Worm (Caenorhabditis elegans) whole organism, dauer: ENCODE data around the gene chts-1.

ENCODE experiments used
- unc-62 ChIP-seq: sonication (generic microtip); optimal IDR thresholded peaks from 2 replicates; lab custom pipeline; 2017; ENCODE audit warnings: missing biosample characterization, missing genetic modification reagents, missing genetic modification characterization

Gene chts-1

DNA sequence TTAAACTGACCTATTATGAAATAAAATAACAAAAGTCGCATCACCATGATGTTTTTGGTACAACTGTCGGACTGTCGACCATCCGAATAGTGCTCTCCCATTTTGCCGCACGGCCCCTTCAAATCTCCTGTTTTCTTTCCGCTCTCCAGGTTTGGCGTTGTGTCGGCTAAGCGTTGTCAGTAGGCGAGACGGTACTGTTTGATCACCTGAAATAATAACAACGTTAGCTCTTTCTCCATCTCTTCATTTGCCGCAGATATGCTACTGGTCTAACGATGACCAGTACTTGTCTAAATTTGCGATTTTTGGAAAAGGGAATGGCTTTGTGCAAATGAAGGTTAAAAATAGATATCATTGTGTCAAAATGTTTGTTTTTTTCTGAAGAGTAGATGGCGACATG, at the start of gene chts-1:
chts-1 (minus strand) TSS at position 101 of the 400 bp plus-strand sequence.
- no peak for TF ChIP-seq unc-62 (GFP tag; lab: Kevin White, UChicago)

- no peak for TF ChIP-seq unc-62 (GFP tag; lab: Kevin White, UChicago)
These were observed 49.3 kb upstream of the chts-1 start for ce11 chrX:7568684-7569289.

ce11 chrX:7565005-7565404, 45.5 kb upstream of the chts-1 start, which contains the start of gene vps-52:
Gene vps-52, plus strand, starts transcription at chrX:7565323.
- no peak for TF ChIP-seq unc-62 (GFP tag; lab: Kevin White, UChicago)

ce11 chrX:7563425-7563824, 44.0 kb upstream of the chts-1 start:
- no peak for TF ChIP-seq unc-62 (GFP tag; lab: Kevin White, UChicago)

- TF ChIP-seq unc-62 (GFP tag; lab: Kevin White, UChicago) = no peak
These were observed 43.2 kb upstream of the chts-1 start, which contains the start of gene sto-1 for ce11 chrX:7562625-7563024. Gene sto-1, plus strand, starts transcription at chrX:7562824.

DNA sequence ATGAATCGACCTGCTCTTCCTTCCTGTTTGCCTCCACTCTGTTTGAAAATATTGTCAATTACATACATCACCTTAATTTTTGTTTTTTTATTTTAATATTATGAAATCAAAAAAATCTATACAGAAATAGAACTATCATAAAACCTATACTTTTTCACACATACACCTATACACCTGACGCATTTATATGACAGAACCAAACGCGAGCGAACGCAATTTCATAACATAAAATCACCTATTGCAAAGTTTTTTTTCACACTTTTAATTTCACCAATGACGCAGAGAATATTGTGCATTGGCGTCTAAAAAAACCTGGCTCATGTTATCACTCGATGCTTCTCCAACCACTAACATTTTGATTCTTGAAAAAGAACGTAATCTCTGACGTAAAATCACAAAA, 42.5 kb upstream of the chts-1 start:
- TF ChIP-seq unc-62 (GFP tag; lab: Kevin White, UChicago) = no peak

- no peak for TF ChIP-seq unc-62 (GFP tag; lab: Kevin White, UChicago)
These were observed 39.5 kb upstream of the chts-1 start, which contains the start of the genes PDB1.1 and F08C6.5 for ce11 chrX:7558928-7559455. Gene PDB1.1, minus strand, starts transcription at chrX:7559085. Gene F08C6.5, plus strand, starts transcription at chrX:7559405.

DNA sequence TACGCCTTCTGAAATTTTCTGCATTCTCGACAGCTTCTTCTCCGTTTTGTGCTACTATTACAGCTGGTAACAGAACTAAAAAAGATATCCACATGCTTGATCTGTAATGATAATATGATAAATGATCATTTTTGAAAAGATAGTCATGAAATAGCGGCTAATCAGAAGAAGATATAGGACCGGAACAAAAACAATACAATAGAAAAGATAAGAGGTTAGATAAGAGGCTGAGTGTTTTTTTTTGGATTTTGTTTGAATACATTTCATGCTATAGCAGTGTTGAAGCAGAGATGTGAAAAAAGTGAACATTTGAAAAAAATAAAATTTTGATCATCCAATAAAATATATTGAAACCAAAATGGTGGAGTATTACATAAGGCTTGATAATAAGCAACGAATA, 34.9 kb upstream of the chts-1 start, which contains the start of gene F46C8.8:
F46C8.8 (minus strand) TSS at position 101 of the 400 bp plus-strand sequence.
- no peak for TF ChIP-seq unc-62 (GFP tag; lab: Kevin White, UChicago)

DNA sequence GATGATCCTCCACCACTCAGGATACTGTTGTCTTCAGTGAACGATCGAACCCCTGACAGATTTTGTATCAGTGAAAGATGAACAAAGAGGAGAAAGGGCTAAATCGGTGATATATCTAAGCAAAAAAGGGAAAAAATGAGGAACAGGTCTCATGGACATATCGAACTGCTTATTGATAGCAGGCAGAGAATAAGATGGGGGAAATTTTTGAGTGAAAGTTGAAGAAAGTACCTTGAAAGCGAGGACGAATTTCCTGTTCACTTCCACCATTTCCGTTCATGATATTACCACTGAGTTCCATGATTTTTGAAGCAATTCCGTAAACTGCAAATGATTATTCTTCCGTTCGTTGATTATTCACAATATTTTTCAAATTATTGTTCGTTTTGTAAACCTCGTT, 33.9 kb upstream of the chts-1 start:
- TF ChIP-seq unc-62 (GFP tag; lab: Kevin White, UChicago) = no peak

DNA sequence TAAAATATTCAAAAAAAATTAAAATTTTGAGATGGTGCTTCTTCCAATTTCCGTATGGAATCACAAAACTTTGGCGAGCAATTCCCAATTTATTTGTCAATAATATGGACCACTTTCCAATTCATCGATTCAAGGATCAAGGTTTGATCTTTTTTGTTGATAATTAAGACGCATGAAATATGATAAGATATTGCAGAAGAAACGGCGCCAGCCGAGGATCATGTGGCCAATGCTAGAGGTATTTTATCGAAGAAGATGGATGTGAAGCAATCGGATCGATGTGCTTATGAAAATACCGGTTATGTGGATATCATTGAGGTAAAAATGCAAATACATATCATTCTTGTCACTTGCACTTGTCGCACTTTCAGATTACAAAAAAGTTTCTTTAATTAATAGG, 31.0 kb upstream of the chts-1 start:
- TF ChIP-seq unc-62 (GFP tag; lab: Kevin White, UChicago) = no peak

ce11 chrX:7548158-7548557, 28.7 kb upstream of the chts-1 start, which contains the start of gene F46C8.1:
Gene F46C8.1, plus strand, starts transcription at chrX:7548458.
- TF ChIP-seq unc-62 (GFP tag; lab: Kevin White, UChicago) = no peak

ce11 chrX:7547696-7548095, 28.2 kb upstream of the chts-1 start:
- no peak for TF ChIP-seq unc-62 (GFP tag; lab: Kevin White, UChicago)

DNA sequence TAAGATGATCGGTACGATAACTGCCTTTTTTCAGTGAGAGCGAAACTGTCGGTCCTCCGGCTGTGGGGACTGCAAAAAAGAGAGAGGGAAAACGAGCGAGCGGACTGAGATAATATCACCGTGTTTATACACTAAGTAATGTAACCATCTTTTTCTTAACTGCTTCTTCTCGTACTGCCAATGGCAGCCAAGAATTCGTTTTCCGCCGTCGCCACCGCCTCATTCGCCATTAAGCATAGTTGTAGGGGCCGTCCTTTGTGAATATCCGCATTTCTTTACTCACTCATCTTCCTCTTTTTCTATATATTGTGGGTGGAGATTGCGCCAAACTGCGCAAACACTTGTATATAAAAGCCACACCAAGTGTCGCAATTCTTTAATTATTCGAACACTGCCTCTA, 27.0 kb upstream of the chts-1 start, which contains the start of gene col-174:
col-174 (plus strand) TSS at position 301 of the 400 bp plus-strand sequence.
- TF ChIP-seq unc-62 (GFP tag; lab: Kevin White, UChicago) = no peak

DNA sequence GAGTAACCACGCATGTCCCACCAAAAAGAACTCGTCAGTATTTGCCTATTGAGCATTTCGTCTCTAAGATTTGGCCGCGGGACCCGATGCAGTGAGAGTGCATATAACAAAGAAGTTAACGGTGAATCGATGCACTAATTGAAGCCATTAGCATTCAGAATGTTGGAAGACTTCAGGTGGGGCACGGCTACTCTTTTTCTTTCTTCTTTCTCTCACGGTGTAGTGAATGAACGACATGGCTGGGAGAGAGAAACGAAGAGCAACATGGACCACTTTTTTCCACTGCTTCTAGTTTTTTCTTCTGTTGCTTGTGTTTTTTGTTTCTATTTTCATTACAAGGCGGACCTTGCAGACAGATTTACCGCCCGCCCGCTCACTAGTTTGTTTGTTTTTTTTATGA, 21.6 kb upstream of the chts-1 start:
- no peak for TF ChIP-seq unc-62 (GFP tag; lab: Kevin White, UChicago)

ce11 chrX:7540033-7540432, 20.6 kb upstream of the chts-1 start, which contains the start of gene glb-16:
Gene glb-16, minus strand, starts transcription at chrX:7540133.
- no peak for TF ChIP-seq unc-62 (GFP tag; lab: Kevin White, UChicago)

ce11 chrX:7537742-7538268, 18.3 kb upstream of the chts-1 start, which contains the start of gene dpy-7:
Gene dpy-7, minus strand, starts transcription at chrX:7537792.
- TF ChIP-seq unc-62 (GFP tag; lab: Kevin White, UChicago) = no peak
